Fruit fly (Drosophila melanogaster) whole organism: ENCODE results near the gene bru3.

Experiments used
- CG8478 ChIP-seq: fragments of >200 bp; optimal IDR thresholded peaks from 2 replicates; lab custom pipeline; 2018; ENCODE audit warnings: inconsistent platforms
- Dll ChIP-seq: fragments of >200 bp; optimal IDR thresholded peaks from 2 replicates; lab custom pipeline; 2017
- EcR ChIP-seq, 2 experiments: fragments of >200 bp; optimal IDR thresholded peaks; 2 replicates each; lab custom pipeline; 2017; ENCODE audit warnings: missing biosample characterization in 2 of 2, missing genetic modification characterization in 2 of 2, missing genetic modification reagents in 2 of 2
- pan ChIP-seq: fragments of >200 bp; optimal IDR thresholded peaks from 2 replicates; lab custom pipeline; 2017
- usp ChIP-seq: fragments of >200 bp; optimal IDR thresholded peaks from 2 replicates; lab custom pipeline; 2017; ENCODE audit warnings: missing biosample characterization, missing genetic modification characterization, mixed read lengths

DNA sequence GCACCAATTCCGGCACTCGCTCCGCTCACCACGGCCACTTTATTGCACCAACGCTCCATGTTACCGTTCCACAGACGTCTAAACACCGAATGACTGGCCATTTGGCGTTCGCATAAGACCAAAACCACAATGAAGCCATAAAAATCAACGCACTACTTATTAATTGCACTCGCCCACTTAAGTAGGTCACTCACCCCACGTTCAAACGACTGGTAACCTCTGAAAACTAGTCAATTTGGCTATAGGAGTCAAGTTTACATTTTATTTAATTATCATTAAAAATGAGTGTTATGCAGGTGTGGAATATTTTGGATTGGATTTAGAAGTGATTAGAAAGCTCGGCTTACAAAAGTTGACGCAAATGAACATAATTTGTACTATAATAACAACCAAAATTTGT lies 38.9 kb upstream of the bru3 start, which contains the start of gene CG8757:
- TF ChIP-seq CG8478 (no peak), usp (GFP tag; lab: Kevin White, UChicago) (no peak), Dll (lab: Kevin White, UChicago) (no peak), EcR (GFP tag; optimal IDR thresholded peaks at IDR 0.05; lab: Kevin White, UChicago) (no peak), pan (lab: Kevin White, UChicago) (no peak)
